Fruit fly (Drosophila melanogaster): ENCODE results near the gene CG34051.
A peak's percentile ranks its signal among the peaks of the same experiment; 100 is the strongest.

CG34051 gene

dm6 chr2L:19951543-19952163, 9.2 kb downstream of the CG34051 start:
- no peak for TF ChIP-seq CG8478 (optimal IDR thresholded peaks at IDR 0.05)
- TF ChIP-seq CTCF (optimal IDR thresholded peaks at IDR 0.05) = no peak

dm6 chr2L:19949600-19949999, 11.2 kb downstream of the CG34051 start:
- TF ChIP-seq CTCF (optimal IDR thresholded peaks at IDR 0.05) (no peak), CG8478 (optimal IDR thresholded peaks at IDR 0.05) (no peak)

dm6 chr2L:19947992-19948524, 12.8 kb downstream of the CG34051 start:
- TF ChIP-seq CG8478 (optimal IDR thresholded peaks at IDR 0.05) (no peak), CTCF (optimal IDR thresholded peaks at IDR 0.05) (no peak)

dm6 chr2L:19944309-19945172, 16.3 kb downstream of the CG34051 start:
- TF ChIP-seq CTCF (optimal IDR thresholded peaks at IDR 0.05) (no peak), CG8478 (optimal IDR thresholded peaks at IDR 0.05) (no peak)

- peak in 1 of 2 experiments; percentile 2 for TF ChIP-seq CTCF (optimal IDR thresholded peaks at IDR 0.05)
- no peak for TF ChIP-seq CG8478 (optimal IDR thresholded peaks at IDR 0.05)
Measured at dm6 chr2L:19943112-19943511, 17.7 kb downstream of the CG34051 start.

dm6 chr2L:19942510-19942909, 18.3 kb downstream of the CG34051 start:
- TF ChIP-seq CTCF (optimal IDR thresholded peaks at IDR 0.05) (no peak), CG8478 (optimal IDR thresholded peaks at IDR 0.05) (no peak)

- TF ChIP-seq CG8478 (optimal IDR thresholded peaks at IDR 0.05) = no peak
- no peak for TF ChIP-seq CTCF (optimal IDR thresholded peaks at IDR 0.05)
Measured at dm6 chr2L:19941352-19941851, 19.4 kb downstream of the CG34051 start.

- TF ChIP-seq CG8478 (optimal IDR thresholded peaks at IDR 0.05) = no peak
- TF ChIP-seq CTCF (optimal IDR thresholded peaks at IDR 0.05) = no peak
Measured at dm6 chr2L:19940036-19940435, 20.8 kb downstream of the CG34051 start.

- no peak for TF ChIP-seq CG8478 (optimal IDR thresholded peaks at IDR 0.05)
- no peak for TF ChIP-seq CTCF (optimal IDR thresholded peaks at IDR 0.05)
Measured at dm6 chr2L:19937804-19938461, 22.9 kb downstream of the CG34051 start.

dm6 chr2L:19935085-19935846, 25.6 kb downstream of the CG34051 start:
- TF ChIP-seq CG8478 (optimal IDR thresholded peaks at IDR 0.05) = no peak
- no peak for TF ChIP-seq CTCF (optimal IDR thresholded peaks at IDR 0.05)

dm6 chr2L:19932523-19932922, 28.3 kb downstream of the CG34051 start:
- no peak for TF ChIP-seq CTCF (optimal IDR thresholded peaks at IDR 0.05)
- no peak for TF ChIP-seq CG8478 (optimal IDR thresholded peaks at IDR 0.05)

dm6 chr2L:19930102-19930501, 30.7 kb downstream of the CG34051 start:
- TF ChIP-seq CTCF (optimal IDR thresholded peaks at IDR 0.05) = no peak
- no peak for TF ChIP-seq CG8478 (optimal IDR thresholded peaks at IDR 0.05)

dm6 chr2L:19923786-19924185, 37.0 kb downstream of the CG34051 start:
- TF ChIP-seq CG8478 (optimal IDR thresholded peaks at IDR 0.05) (no peak), CTCF (optimal IDR thresholded peaks at IDR 0.05) (no peak)

- TF ChIP-seq CTCF (optimal IDR thresholded peaks at IDR 0.05) (no peak), CG8478 (optimal IDR thresholded peaks at IDR 0.05) (no peak)
Measured at dm6 chr2L:19917860-19918259, 43.0 kb downstream of the CG34051 start.

dm6 chr2L:19916982-19917381, 43.8 kb downstream of the CG34051 start:
- TF ChIP-seq CTCF (optimal IDR thresholded peaks at IDR 0.05) (no peak), CG8478 (optimal IDR thresholded peaks at IDR 0.05) (no peak)
